Fruit fly (Drosophila melanogaster) whole organism, embryonic: ENCODE data around the gene CG18508.
A peak's percentile ranks its signal among the peaks of the same experiment; 100 is the strongest.

Source experiments
- Asciz ChIP-seq: fragments of 200-800 bp; sonication (Bioruptor generic); optimal IDR thresholded peaks from 2 replicates; lab custom pipeline; 2017; ENCODE audit warnings: missing biosample characterization, mild to moderate bottlenecking, missing genetic modification characterization, missing genetic modification reagents
- Bdp1 ChIP-seq: fragments of 200-800 bp; sonication (Bioruptor generic); optimal IDR thresholded peaks from 3 replicates; lab custom pipeline; 2016; ENCODE audit warnings: missing biosample characterization, missing genetic modification characterization
- Bteb2 ChIP-seq: fragments of 200-800 bp; sonication (Bioruptor generic); optimal IDR thresholded peaks from 2 replicates; lab custom pipeline; 2016; ENCODE audit warnings: missing biosample characterization, missing genetic modification characterization
- CG10209 ChIP-seq: fragments of 200-800 bp; sonication (Bioruptor generic); optimal IDR thresholded peaks from 3 replicates; lab custom pipeline; 2017; ENCODE audit warnings: missing biosample characterization, mild to moderate bottlenecking, missing genetic modification characterization, missing genetic modification reagents
- CG12219 ChIP-seq: fragments of 200-800 bp; sonication (Bioruptor generic); optimal IDR thresholded peaks from 3 replicates; lab custom pipeline; 2018; ENCODE audit warnings: missing biosample characterization, mild to moderate bottlenecking, missing genetic modification characterization
- CG15269 ChIP-seq: fragments of 200-800 bp; sonication (Bioruptor generic); optimal IDR thresholded peaks from 2 replicates; lab custom pipeline; 2018; ENCODE audit warnings: missing biosample characterization, mild to moderate bottlenecking, missing genetic modification characterization, moderate library complexity
- CG16813 ChIP-seq: fragments of 200-800 bp; sonication (Bioruptor generic); IDR thresholded peaks from 3 replicates; pipeline ENCODE4 v1.3.6; 2022; ENCODE audit warnings: missing biosample characterization, missing genetic modification characterization; ENCODE audit not compliant: partially characterized antibody
- CG17359 ChIP-seq: fragments of 200-800 bp; sonication (Bioruptor generic); optimal IDR thresholded peaks from 3 replicates; lab custom pipeline; 2018; ENCODE audit warnings: missing biosample characterization, mild to moderate bottlenecking, missing genetic modification characterization, moderate library complexity
- CG18262 ChIP-seq: fragments of 200-800 bp; optimal IDR thresholded peaks from 3 replicates; lab custom pipeline; 2019; ENCODE audit warnings: missing biosample characterization, mild to moderate bottlenecking, missing genetic modification characterization, moderate library complexity
- CG2116 ChIP-seq: fragments of 200-800 bp; sonication (Bioruptor generic); optimal IDR thresholded peaks from 3 replicates; lab custom pipeline; 2018; ENCODE audit warnings: missing biosample characterization, mild to moderate bottlenecking, missing genetic modification characterization
- CG33557 ChIP-seq: fragments of 200-800 bp; sonication (Bioruptor generic); optimal IDR thresholded peaks from 2 replicates; lab custom pipeline; 2019; ENCODE audit warnings: missing biosample characterization, mild to moderate bottlenecking, missing genetic modification characterization, moderate library complexity
- CG3407 ChIP-seq: fragments of 200-800 bp; sonication (Bioruptor generic); optimal IDR thresholded peaks from 2 replicates; lab custom pipeline; 2018; ENCODE audit warnings: missing biosample characterization, mild to moderate bottlenecking, missing genetic modification characterization
- CG4617 ChIP-seq: fragments of 200-800 bp; sonication (Bioruptor generic); optimal IDR thresholded peaks from 3 replicates; lab custom pipeline; 2016; ENCODE audit warnings: missing biosample characterization, missing genetic modification characterization, borderline replicate concordance
- CG5180 ChIP-seq: fragments of 200-800 bp; sonication (Bioruptor generic); optimal IDR thresholded peaks from 3 replicates; lab custom pipeline; 2017; ENCODE audit warnings: missing biosample characterization, missing genetic modification characterization, mild to moderate bottlenecking, moderate library complexity, missing genetic modification reagents
- CG8089 ChIP-seq: fragments of 200-800 bp; sonication (Bioruptor generic); optimal IDR thresholded peaks from 3 replicates; lab custom pipeline; 2016; ENCODE audit warnings: missing biosample characterization, missing genetic modification characterization
- CG8290 ChIP-seq, 3 experiments: fragments of 200-800 bp; sonication (Bioruptor generic); optimal IDR thresholded peaks; 2 replicates each; lab custom pipeline; 2016 to 2019; ENCODE audit warnings: missing biosample characterization in 3 of 3, missing genetic modification characterization in 3 of 3, mild to moderate bottlenecking in 2 of 3, moderate library complexity in 1 of 3
- CG8944 ChIP-seq: fragments of 200-800 bp; sonication (Bioruptor generic); optimal IDR thresholded peaks from 3 replicates; lab custom pipeline; 2016; ENCODE audit warnings: missing biosample characterization, missing genetic modification characterization
- CG9609 ChIP-seq: fragments of 200-800 bp; sonication (Bioruptor generic); optimal IDR thresholded peaks from 3 replicates; lab custom pipeline; 2016; ENCODE audit warnings: missing biosample characterization, missing genetic modification characterization
- CG9932 ChIP-seq: fragments of 200-800 bp; sonication (Bioruptor generic); IDR thresholded peaks from 2 replicates; pipeline ENCODE4 v1.3.6; 2022; ENCODE audit warnings: missing biosample characterization, missing genetic modification characterization
- CrebB ChIP-seq: fragments of 200-800 bp; sonication (Bioruptor generic); optimal IDR thresholded peaks from 3 replicates; lab custom pipeline; 2018; ENCODE audit warnings: missing biosample characterization, mild to moderate bottlenecking, missing genetic modification characterization
- D19A ChIP-seq: fragments of 200-800 bp; optimal IDR thresholded peaks from 3 replicates; lab custom pipeline; 2019; ENCODE audit warnings: missing biosample characterization, mild to moderate bottlenecking, missing genetic modification characterization, moderate library complexity
- Dref ChIP-seq: fragments of 200-800 bp; sonication (Bioruptor generic); IDR thresholded peaks from 2 replicates; pipeline ENCODE4 v1.3.6; 2022; ENCODE audit warnings: missing biosample characterization, missing genetic modification characterization
- HLH54F ChIP-seq: fragments of 200-800 bp; sonication (Bioruptor generic); optimal IDR thresholded peaks from 3 replicates; lab custom pipeline; 2016; ENCODE audit warnings: missing biosample characterization, missing genetic modification characterization
- Hr51 ChIP-seq, 2 experiments: fragments of 200-800 bp; sonication (Bioruptor generic); optimal IDR thresholded peaks; 2 replicates in 1 of 2; 3 replicates in 1 of 2; lab custom pipeline; 2016 to 2018; ENCODE audit warnings: missing biosample characterization in 2 of 2, missing genetic modification characterization in 2 of 2, mild to moderate bottlenecking in 1 of 2, moderate library complexity in 1 of 2
- Med ChIP-seq: fragments of 200-800 bp; sonication (Bioruptor generic); peaks from one replicate; lab custom pipeline; 2016; ENCODE audit warnings: missing biosample characterization, missing genetic modification characterization, mild to moderate bottlenecking, inconsistent platforms, moderate library complexity
- Meics ChIP-seq: fragments of 200-800 bp; sonication (Bioruptor generic); optimal IDR thresholded peaks from 2 replicates; lab custom pipeline; 2017; ENCODE audit warnings: missing biosample characterization, mild to moderate bottlenecking, missing genetic modification characterization
- Oaz ChIP-seq: fragments of 200-800 bp; sonication (Bioruptor generic); IDR thresholded peaks from 2 replicates; pipeline ENCODE4 v1.3.6; 2022; ENCODE audit warnings: missing biosample characterization, missing genetic modification characterization
- Xrp1 ChIP-seq: fragments of 200-800 bp; sonication (Bioruptor generic); IDR thresholded peaks from 2 replicates; pipeline ENCODE4 v1.3.6; 2022; ENCODE audit warnings: missing biosample characterization, missing genetic modification characterization
- al ChIP-seq: fragments of 200-800 bp; sonication (Bioruptor generic); IDR thresholded peaks from 2 replicates; pipeline ENCODE4 v1.3.6; 2022; ENCODE audit warnings: missing biosample characterization, missing genetic modification characterization
- ap ChIP-seq: fragments of 200-800 bp; sonication (Bioruptor generic); IDR thresholded peaks from 2 replicates; pipeline ENCODE4 v1.3.6; 2022; ENCODE audit warnings: missing biosample characterization, missing genetic modification characterization
- ara ChIP-seq: fragments of 200-800 bp; sonication (Bioruptor generic); IDR thresholded peaks from 2 replicates; pipeline ENCODE4 v1.3.6; 2022; ENCODE audit warnings: missing biosample characterization, missing genetic modification characterization
- bbx ChIP-seq: fragments of 200-800 bp; sonication (Bioruptor generic); IDR thresholded peaks from 2 replicates; pipeline ENCODE4 v1.3.6; 2022; ENCODE audit warnings: missing biosample characterization, missing genetic modification characterization; ENCODE audit not compliant: partially characterized antibody
- bcd ChIP-seq: fragments of 200-800 bp; sonication (Bioruptor generic); optimal IDR thresholded peaks from 2 replicates; lab custom pipeline; 2017; ENCODE audit warnings: missing biosample characterization, mild to moderate bottlenecking, missing genetic modification characterization
- btn ChIP-seq: fragments of 200-800 bp; sonication (Bioruptor generic); optimal IDR thresholded peaks from 2 replicates; lab custom pipeline; 2016; ENCODE audit warnings: missing biosample characterization, missing genetic modification characterization
- chif ChIP-seq, 2 experiments: fragments of 200-800 bp; sonication (Bioruptor generic); optimal IDR thresholded peaks; 3 replicates each; lab custom pipeline; 2016; ENCODE audit warnings: missing biosample characterization in 2 of 2, missing genetic modification characterization in 2 of 2
- chm ChIP-seq: fragments of 200-800 bp; sonication (Bioruptor generic); IDR thresholded peaks from 2 replicates; pipeline ENCODE4 v1.3.6; 2022; ENCODE audit warnings: missing biosample characterization, missing genetic modification characterization
- dpn ChIP-seq, 2 experiments: fragments of 200-800 bp; sonication (Bioruptor generic); optimal IDR thresholded peaks; 3 replicates each; lab custom pipeline; 2016; ENCODE audit warnings: missing biosample characterization in 2 of 2, missing genetic modification characterization in 2 of 2
- emc ChIP-seq: fragments of 200-800 bp; sonication (Bioruptor generic); optimal IDR thresholded peaks from 2 replicates; lab custom pipeline; 2016; ENCODE audit warnings: missing biosample characterization, missing genetic modification characterization
- fd96Cb ChIP-seq: fragments of 200-800 bp; sonication (Bioruptor generic); optimal IDR thresholded peaks from 2 replicates; lab custom pipeline; 2018; ENCODE audit warnings: missing biosample characterization, mild to moderate bottlenecking, missing genetic modification characterization, moderate library complexity
- gsb ChIP-seq: fragments of 200-800 bp; sonication (Bioruptor generic); IDR thresholded peaks from 2 replicates; pipeline ENCODE4 v1.3.6; 2022; ENCODE audit warnings: missing biosample characterization, missing genetic modification characterization
- nom ChIP-seq: fragments of 200-800 bp; sonication (Bioruptor generic); optimal IDR thresholded peaks from 2 replicates; lab custom pipeline; 2017; ENCODE audit warnings: missing biosample characterization, missing genetic modification characterization, mild to moderate bottlenecking, moderate library complexity, missing genetic modification reagents
- otp ChIP-seq: fragments of 200-800 bp; sonication (Bioruptor generic); IDR thresholded peaks from 3 replicates; pipeline ENCODE4, ENCODE4 v1.3.6; 2022; ENCODE audit warnings: missing biosample characterization, missing genetic modification characterization
- psq ChIP-seq: fragments of 200-800 bp; sonication (Bioruptor generic); optimal IDR thresholded peaks from 2 replicates; lab custom pipeline; 2017; ENCODE audit warnings: missing biosample characterization, missing genetic modification characterization
- run ChIP-seq: fragments of 200-800 bp; sonication (Bioruptor generic); optimal IDR thresholded peaks from 3 replicates; lab custom pipeline; 2018; ENCODE audit warnings: missing biosample characterization, mild to moderate bottlenecking, missing genetic modification characterization
- sisA ChIP-seq: fragments of 200-800 bp; sonication (Bioruptor generic); IDR thresholded peaks from 2 replicates; pipeline ENCODE4 v1.3.6; 2022; ENCODE audit warnings: missing biosample characterization, missing genetic modification characterization
- sqz ChIP-seq: fragments of 200-800 bp; sonication (Bioruptor generic); optimal IDR thresholded peaks from 3 replicates; lab custom pipeline; 2018; ENCODE audit warnings: missing biosample characterization, mild to moderate bottlenecking, missing genetic modification characterization
- trh ChIP-seq: fragments of 200-800 bp; sonication (Bioruptor generic); optimal IDR thresholded peaks from 2 replicates; lab custom pipeline; 2016; ENCODE audit warnings: missing biosample characterization, missing genetic modification characterization
- wdn ChIP-seq: fragments of 200-800 bp; sonication (Bioruptor generic); IDR thresholded peaks from 2 replicates; pipeline ENCODE4 v1.3.6; 2022; ENCODE audit warnings: missing biosample characterization, missing genetic modification characterization
- wek ChIP-seq: fragments of 200-800 bp; sonication (Bioruptor generic); optimal IDR thresholded peaks from 3 replicates; lab custom pipeline; 2018; ENCODE audit warnings: missing biosample characterization, mild to moderate bottlenecking, missing genetic modification characterization, moderate library complexity

Gene CG18508

dm6 chrX:3136338-3137086, 36.4 kb downstream of the CG18508 start (continued):
- no peak for TF ChIP-seq Bteb2 (GFP tag; lab: Kevin White, UChicago)
- TF ChIP-seq CG8944 (GFP tag; lab: Kevin White, UChicago) = no peak
- TF ChIP-seq chm = peak; percentile 54; the same call in 1 of the 2 replicates
- no peak for TF ChIP-seq fd96Cb (tag; lab: Kevin White, UChicago)
- TF ChIP-seq btn (GFP tag; lab: Kevin White, UChicago) = peak; percentile 18
- no peak for TF ChIP-seq CG16813 (GFP tag; lab: Robert Waterston, UW)
- TF ChIP-seq CG18262 = peak; percentile 27
- TF ChIP-seq otp (GFP tag; lab: Robert Waterston, UW) = 0 out of 3 replicates have a peak, but pooled peaks have one; percentile 20
- peak; percentile 0 for TF ChIP-seq CG17359
- no peak for TF ChIP-seq HLH54F (GFP tag; lab: Kevin White, UChicago)
- TF ChIP-seq CG5180 (GFP tag; lab: Kevin White, UChicago) = peak; percentile 16
- no peak for TF ChIP-seq Oaz (GFP tag; lab: Robert Waterston, UW)
- peak; percentile 12 for TF ChIP-seq CG9609 (GFP tag; lab: Kevin White, UChicago)
- peak; percentile 31 for TF ChIP-seq D19A (tag; lab: Kevin White, UChicago)
- peak; percentile 0 to 31 for TF ChIP-seq chif (GFP tag; optimal IDR thresholded peaks at IDR 0.05; lab: Kevin White, UChicago)
- no peak for TF ChIP-seq run
- no peak for TF ChIP-seq sisA (GFP tag; lab: Robert Waterston, UW)
- peak in 1 of 2 experiments; percentile 3 for TF ChIP-seq Hr51 (GFP tag; optimal IDR thresholded peaks at IDR 0.05; lab: Kevin White, UChicago)
- TF ChIP-seq CG15269 (tag; lab: Kevin White, UChicago) = no peak
- no peak for TF ChIP-seq CG4617
- TF ChIP-seq CG3407 (GFP tag; lab: Kevin White, UChicago) = peak; percentile 11
- peak; percentile 23 for TF ChIP-seq wek
- peak; percentile 46 for TF ChIP-seq CG10209 (GFP tag; lab: Kevin White, UChicago)
- no peak for TF ChIP-seq wdn (GFP tag; lab: Robert Waterston, UW)
- TF ChIP-seq Meics = no peak
- no peak for TF ChIP-seq bbx (GFP tag; lab: Robert Waterston, UW)
- TF ChIP-seq bcd = no peak
- no peak for TF ChIP-seq ap (GFP tag; lab: Robert Waterston, UW)
- TF ChIP-seq CG2116 (GFP tag; lab: Kevin White, UChicago) = peak; percentile 12
- TF ChIP-seq CG8089 = peak; percentile 12
- TF ChIP-seq CG8290 (GFP tag; optimal IDR thresholded peaks at IDR 0.05; lab: Kevin White, UChicago) = peak; percentile 37
- TF ChIP-seq CG8290 (tag; optimal IDR thresholded peaks at IDR 0.05; lab: Kevin White, UChicago) = no peak
- TF ChIP-seq trh (GFP tag; lab: Kevin White, UChicago) = no peak
- TF ChIP-seq psq (GFP tag; lab: Kevin White, UChicago) = peak; percentile 82
- TF ChIP-seq CG12219 (GFP tag; lab: Kevin White, UChicago) = no peak
- TF ChIP-seq dpn (GFP tag; optimal IDR thresholded peaks at IDR 0.05; lab: Kevin White, UChicago) = no peak
- TF ChIP-seq Xrp1 = peak; percentile 64
- no peak for TF ChIP-seq CG9932
- peak; percentile 84 for TF ChIP-seq Med (GFP tag; lab: Kevin White, UChicago)
- peak; percentile 33; the same call in 1 of the 2 replicates for TF ChIP-seq ara (GFP tag; lab: Robert Waterston, UW)
- TF ChIP-seq Asciz (GFP tag; lab: Kevin White, UChicago) = peak; percentile 33
- peak; percentile 5 for TF ChIP-seq Bdp1 (GFP tag; lab: Kevin White, UChicago)
- TF ChIP-seq Dref (GFP tag; lab: Robert Waterston, UW) = no peak
- peak; percentile 71 for TF ChIP-seq sqz (GFP tag; lab: Kevin White, UChicago)
- no peak for TF ChIP-seq CrebB (tag; lab: Kevin White, UChicago)
- no peak for TF ChIP-seq emc (GFP tag; lab: Kevin White, UChicago)
- peak; percentile 24 for TF ChIP-seq CG33557 (GFP tag; lab: Kevin White, UChicago)
- no peak for TF ChIP-seq gsb (GFP tag; lab: Robert Waterston, UW)
- TF ChIP-seq nom (GFP tag; lab: Kevin White, UChicago) = peak; percentile 34
- TF ChIP-seq al (GFP tag; lab: Robert Waterston, UW) = no peak
